Fruit fly (Drosophila melanogaster) whole organism, embryonic: ENCODE data around the gene CG5435.

Experiments used
- Aef1 ChIP-seq: fragments of 200-800 bp; sonication (Bioruptor generic); IDR thresholded peaks from 3 replicates; pipeline ENCODE4 v1.3.6; 2022; ENCODE audit warnings: missing biosample characterization, missing genetic modification characterization
- B-H1 ChIP-seq: fragments of 200-800 bp; sonication (Bioruptor generic); IDR thresholded peaks from 3 replicates; pipeline ENCODE4 v1.3.6; 2022; ENCODE audit warnings: missing biosample characterization, missing genetic modification characterization
- Bgb ChIP-seq: fragments of 200-800 bp; sonication (Bioruptor generic); IDR thresholded peaks from 2 replicates; pipeline ENCODE4 v1.3.6; 2022; ENCODE audit warnings: missing biosample characterization, missing genetic modification characterization; ENCODE audit not compliant: partially characterized antibody
- CG10543 ChIP-seq: fragments of 200-800 bp; sonication (Bioruptor generic); optimal IDR thresholded peaks from 3 replicates; lab custom pipeline; 2017; ENCODE audit warnings: missing biosample characterization, mild to moderate bottlenecking, missing genetic modification characterization, moderate library complexity
- CG10654 ChIP-seq: fragments of 200-800 bp; sonication (Bioruptor generic); optimal IDR thresholded peaks from 2 replicates; lab custom pipeline; 2016; ENCODE audit warnings: missing biosample characterization, missing genetic modification characterization
- CG12769 ChIP-seq: fragments of 200-800 bp; sonication (Bioruptor generic); optimal IDR thresholded peaks from 2 replicates; lab custom pipeline; 2019; ENCODE audit warnings: missing biosample characterization, mild to moderate bottlenecking, missing genetic modification characterization, moderate library complexity
- CG15269 ChIP-seq: fragments of 200-800 bp; sonication (Bioruptor generic); optimal IDR thresholded peaks from 2 replicates; lab custom pipeline; 2018; ENCODE audit warnings: missing biosample characterization, mild to moderate bottlenecking, missing genetic modification characterization, moderate library complexity
- CG15479 ChIP-seq: fragments of 200-800 bp; sonication (Bioruptor generic); optimal IDR thresholded peaks from 3 replicates; lab custom pipeline; 2019; ENCODE audit warnings: missing biosample characterization, mild to moderate bottlenecking, missing genetic modification characterization, moderate library complexity
- CG1647 ChIP-seq: fragments of 200-800 bp; sonication (Bioruptor generic); optimal IDR thresholded peaks from 3 replicates; lab custom pipeline; 2016; ENCODE audit warnings: missing biosample characterization, missing genetic modification characterization
- CG17385 ChIP-seq: fragments of 200-800 bp; sonication (Bioruptor generic); optimal IDR thresholded peaks from 3 replicates; lab custom pipeline; 2018; ENCODE audit warnings: missing biosample characterization, mild to moderate bottlenecking, missing genetic modification characterization
- CG17612 ChIP-seq: fragments of 200-800 bp; sonication (Bioruptor generic); IDR thresholded peaks from 2 replicates; pipeline ENCODE4 v1.3.6; 2022; ENCODE audit warnings: missing biosample characterization, missing genetic modification characterization
- CG17912 ChIP-seq: fragments of 200-800 bp; sonication (Bioruptor generic); optimal IDR thresholded peaks from 2 replicates; lab custom pipeline; 2018; ENCODE audit warnings: missing biosample characterization, mild to moderate bottlenecking, missing genetic modification characterization
- CG18599 ChIP-seq: fragments of 200-800 bp; sonication (Bioruptor generic); optimal IDR thresholded peaks from 3 replicates; lab custom pipeline; 2017; ENCODE audit warnings: missing biosample characterization, missing genetic modification characterization, mild to moderate bottlenecking, moderate library complexity, missing genetic modification reagents
- CG2712 ChIP-seq: fragments of 200-800 bp; optimal IDR thresholded peaks from 3 replicates; lab custom pipeline; 2019; ENCODE audit warnings: missing biosample characterization, mild to moderate bottlenecking, missing genetic modification characterization, moderate library complexity
- CG2875 ChIP-seq: fragments of 200-800 bp; sonication (Bioruptor generic); optimal IDR thresholded peaks from 2 replicates; lab custom pipeline; 2017; ENCODE audit warnings: missing biosample characterization, mild to moderate bottlenecking, missing genetic modification characterization, missing genetic modification reagents
- CG4360 ChIP-seq: fragments of 200-800 bp; sonication (Bioruptor generic); IDR thresholded peaks from 2 replicates; pipeline ENCODE4 v1.3.6; 2022; ENCODE audit warnings: missing biosample characterization, missing genetic modification characterization
- CG6175 ChIP-seq: fragments of 200-800 bp; sonication (Bioruptor generic); IDR thresholded peaks from 3 replicates; pipeline ENCODE4 v1.3.6; 2022; ENCODE audit warnings: missing biosample characterization, missing genetic modification characterization
- CG6854 ChIP-seq: fragments of 200-800 bp; sonication (Bioruptor generic); optimal IDR thresholded peaks from 3 replicates; lab custom pipeline; 2017; ENCODE audit warnings: missing biosample characterization, mild to moderate bottlenecking, missing genetic modification characterization
- CG7786 ChIP-seq: fragments of 200-800 bp; sonication (Bioruptor generic); optimal IDR thresholded peaks from 2 replicates; lab custom pipeline; 2016; ENCODE audit warnings: missing biosample characterization, missing genetic modification characterization
- CG7963 ChIP-seq: fragments of 200-800 bp; sonication (Bioruptor generic); IDR thresholded peaks from 3 replicates; pipeline ENCODE4 v1.3.6; 2022; ENCODE audit warnings: missing biosample characterization, missing genetic modification characterization; ENCODE audit not compliant: partially characterized antibody
- CrebB ChIP-seq: fragments of 200-800 bp; sonication (Bioruptor generic); optimal IDR thresholded peaks from 3 replicates; lab custom pipeline; 2018; ENCODE audit warnings: missing biosample characterization, mild to moderate bottlenecking, missing genetic modification characterization
- D19A ChIP-seq: fragments of 200-800 bp; optimal IDR thresholded peaks from 3 replicates; lab custom pipeline; 2019; ENCODE audit warnings: missing biosample characterization, mild to moderate bottlenecking, missing genetic modification characterization, moderate library complexity
- Ets97D ChIP-seq: fragments of 200-800 bp; sonication (Bioruptor generic); optimal IDR thresholded peaks from 3 replicates; lab custom pipeline; 2016; ENCODE audit warnings: missing biosample characterization, missing genetic modification characterization
- GATAe ChIP-seq: fragments of 200-800 bp; sonication (Bioruptor generic); conservative IDR thresholded peaks from 2 replicates; pipeline ENCODE4 v1.3.6; 2022; ENCODE audit warnings: missing biosample characterization, missing genetic modification characterization
- HLH3B ChIP-seq: fragments of 200-800 bp; sonication (Bioruptor generic); IDR thresholded peaks from 2 replicates; pipeline ENCODE4 v1.3.6; 2022; ENCODE audit warnings: missing biosample characterization, missing genetic modification characterization
- Hr3 ChIP-seq: fragments of 200-800 bp; sonication (Bioruptor generic); optimal IDR thresholded peaks from 3 replicates; lab custom pipeline; 2016; ENCODE audit warnings: missing biosample characterization, missing genetic modification characterization
- Mes4 ChIP-seq: fragments of 200-800 bp; sonication (Bioruptor generic); optimal IDR thresholded peaks from 2 replicates; lab custom pipeline; 2016; ENCODE audit warnings: missing biosample characterization, missing genetic modification characterization
- Nf-YC ChIP-seq: fragments of 200-800 bp; optimal IDR thresholded peaks from 3 replicates; lab custom pipeline; 2019; ENCODE audit warnings: missing biosample characterization, mild to moderate bottlenecking, missing genetic modification characterization, moderate library complexity
- NfI ChIP-seq: fragments of 200-800 bp; sonication (Bioruptor generic); optimal IDR thresholded peaks from 3 replicates; lab custom pipeline; 2018; ENCODE audit warnings: missing biosample characterization, mild to moderate bottlenecking, missing genetic modification characterization, moderate library complexity
- Pdp1 ChIP-seq, 2 experiments: fragments of 200-800 bp; sonication (Bioruptor generic); optimal IDR thresholded peaks; 3 replicates each; lab custom pipeline; 2016; ENCODE audit warnings: missing biosample characterization in 2 of 2, missing genetic modification characterization in 2 of 2, mild to moderate bottlenecking in 1 of 2, moderate library complexity in 1 of 2
- Ravus ChIP-seq: fragments of 200-800 bp; sonication (Bioruptor generic); IDR thresholded peaks from 2 replicates; pipeline ENCODE4 v1.3.6; 2022; ENCODE audit warnings: missing biosample characterization, missing genetic modification characterization
- Scr ChIP-seq: fragments of 200-800 bp; sonication (Bioruptor generic); IDR thresholded peaks from 2 replicates; pipeline ENCODE4 v1.3.6; 2022; ENCODE audit warnings: missing biosample characterization, missing genetic modification characterization; ENCODE audit not compliant: partially characterized antibody
- Tbp ChIP-seq: fragments of >200 bp; optimal IDR thresholded peaks from 2 replicates; lab custom pipeline; 2018; ENCODE audit warnings: missing biosample characterization, missing genetic modification characterization
- chinmo ChIP-seq: fragments of 200-800 bp; sonication (Bioruptor generic); IDR thresholded peaks from 4 replicates; pipeline ENCODE4 v1.3.6; 2022; ENCODE audit warnings: missing biosample characterization, missing genetic modification characterization; ENCODE audit not compliant: partially characterized antibody
- corto ChIP-seq: fragments of 200-800 bp; sonication (Bioruptor generic); optimal IDR thresholded peaks from 2 replicates; lab custom pipeline; 2016; ENCODE audit warnings: missing biosample characterization, mild to moderate bottlenecking, missing genetic modification characterization, moderate library complexity
- crol ChIP-seq: fragments of 200-800 bp; sonication (Bioruptor generic); IDR thresholded peaks from 2 replicates; pipeline ENCODE4 v1.3.6; 2022; ENCODE audit warnings: missing biosample characterization, missing genetic modification characterization
- dysf ChIP-seq: fragments of 200-800 bp; sonication (Bioruptor generic); IDR thresholded peaks from 3 replicates; pipeline ENCODE4 v1.3.6; 2022; ENCODE audit warnings: missing biosample characterization, missing genetic modification characterization
- grn ChIP-seq: fragments of 200-800 bp; sonication (Bioruptor generic); optimal IDR thresholded peaks from 3 replicates; lab custom pipeline; 2017; ENCODE audit warnings: missing biosample characterization, missing genetic modification characterization
- gsb-n ChIP-seq: fragments of 200-800 bp; sonication (Bioruptor generic); optimal IDR thresholded peaks from 3 replicates; lab custom pipeline; 2018; ENCODE audit warnings: missing biosample characterization, mild to moderate bottlenecking, missing genetic modification characterization
- ind ChIP-seq: fragments of 200-800 bp; sonication (Bioruptor generic); optimal IDR thresholded peaks from 3 replicates; lab custom pipeline; 2016; ENCODE audit warnings: missing biosample characterization, missing genetic modification characterization
- ken ChIP-seq: fragments of 200-800 bp; sonication (Bioruptor generic); IDR thresholded peaks from 3 replicates; pipeline ENCODE4 v1.3.6; 2022; ENCODE audit warnings: missing biosample characterization, missing genetic modification characterization
- lab ChIP-seq: fragments of 200-800 bp; sonication (Bioruptor generic); optimal IDR thresholded peaks from 3 replicates; lab custom pipeline; 2017; ENCODE audit warnings: missing biosample characterization, missing genetic modification characterization, mild to moderate bottlenecking, moderate library complexity, missing genetic modification reagents
- mam ChIP-seq: fragments of 200-800 bp; sonication (Bioruptor generic); optimal IDR thresholded peaks from 3 replicates; lab custom pipeline; 2016; ENCODE audit warnings: missing biosample characterization, missing genetic modification characterization
- mirr ChIP-seq: fragments of 200-800 bp; sonication (Bioruptor generic); optimal IDR thresholded peaks from 3 replicates; lab custom pipeline; 2018; ENCODE audit warnings: missing biosample characterization, mild to moderate bottlenecking, missing genetic modification characterization
- pfk ChIP-seq: fragments of 200-800 bp; sonication (Bioruptor generic); optimal IDR thresholded peaks from 2 replicates; lab custom pipeline; 2018; ENCODE audit warnings: missing biosample characterization, mild to moderate bottlenecking, missing genetic modification characterization, moderate library complexity
- pzg ChIP-seq: fragments of 200-800 bp; sonication (Bioruptor generic); optimal IDR thresholded peaks from 3 replicates; lab custom pipeline; 2018; ENCODE audit warnings: missing biosample characterization, mild to moderate bottlenecking, missing genetic modification characterization, moderate library complexity
- sd ChIP-seq: fragments of 200-800 bp; sonication (Bioruptor generic); optimal IDR thresholded peaks from 3 replicates; lab custom pipeline; 2018; ENCODE audit warnings: missing biosample characterization, mild to moderate bottlenecking, missing genetic modification characterization, moderate library complexity
- ssp ChIP-seq: fragments of 200-800 bp; sonication (Bioruptor generic); IDR thresholded peaks from 2 replicates; pipeline ENCODE4 v1.3.6; 2022; ENCODE audit warnings: missing biosample characterization, missing genetic modification characterization
- sug ChIP-seq: fragments of 200-800 bp; optimal IDR thresholded peaks from 2 replicates; lab custom pipeline; 2019; ENCODE audit warnings: missing biosample characterization, mild to moderate bottlenecking, missing genetic modification characterization, moderate library complexity
- tin ChIP-seq: fragments of 200-800 bp; sonication (Bioruptor generic); optimal IDR thresholded peaks from 3 replicates; lab custom pipeline; 2016; ENCODE audit warnings: missing biosample characterization, missing genetic modification characterization
- tna ChIP-seq: fragments of 200-800 bp; sonication (Bioruptor generic); IDR thresholded peaks from 2 replicates; pipeline ENCODE4 v1.3.6; 2022; ENCODE audit warnings: missing biosample characterization, missing genetic modification characterization; ENCODE audit not compliant: partially characterized antibody

The CG5435 gene

dm6 chr2L:12445743-12446142, 15.1 kb upstream of the CG5435 start, which contains the start of gene Oatp33Ea:
Gene Oatp33Ea, minus strand, starts transcription at chr2L:12445924.
- no peak for TF ChIP-seq ken (GFP tag; lab: Robert Waterston, UW)
- TF ChIP-seq Bgb (GFP tag; lab: Robert Waterston, UW), result peak; percentile 39; the same call in 1 of the 2 replicates
- TF ChIP-seq gsb-n (tag; lab: Kevin White, UChicago), result no peak
- no peak for TF ChIP-seq D19A (tag; lab: Kevin White, UChicago)
- no peak for TF ChIP-seq Ravus (GFP tag; lab: Robert Waterston, UW)
- no peak for TF ChIP-seq sd (tag; lab: Kevin White, UChicago)
- no peak for TF ChIP-seq Hr3 (GFP tag; lab: Kevin White, UChicago)
- TF ChIP-seq CG6854 (GFP tag; lab: Kevin White, UChicago), result no peak
- no peak for TF ChIP-seq pzg (GFP tag; lab: Kevin White, UChicago)
- peak; percentile 59 for TF ChIP-seq CG10543 (GFP tag; lab: Kevin White, UChicago)
- TF ChIP-seq CG7786 (GFP tag; lab: Kevin White, UChicago), result no peak
- TF ChIP-seq sug (tag; lab: Kevin White, UChicago), result peak; percentile 73
- no peak for TF ChIP-seq HLH3B (GFP tag; lab: Robert Waterston, UW)
- TF ChIP-seq CG7963 (GFP tag; lab: Robert Waterston, UW), result no peak
- TF ChIP-seq CG12769 (tag; lab: Kevin White, UChicago), result peak; percentile 58
- peak; percentile 80 for TF ChIP-seq mirr (GFP tag; lab: Kevin White, UChicago)
- no peak for TF ChIP-seq Scr (GFP tag; lab: Robert Waterston, UW)
- no peak for TF ChIP-seq crol (GFP tag; lab: Robert Waterston, UW)
- no peak for TF ChIP-seq CG17912 (GFP tag; lab: Kevin White, UChicago)
- TF ChIP-seq ind (GFP tag; lab: Kevin White, UChicago), result no peak
- TF ChIP-seq CG1647, result no peak
- no peak for TF ChIP-seq CG2712 (tag; lab: Kevin White, UChicago)
- peak; percentile 9 for TF ChIP-seq Nf-YC (tag; lab: Kevin White, UChicago)
- peak; percentile 50; the same call in 1 of the 3 replicates for TF ChIP-seq CG6175 (GFP tag; lab: Robert Waterston, UW)
- no peak for TF ChIP-seq dysf (GFP tag; lab: Robert Waterston, UW)
- no peak for TF ChIP-seq CG4360
- TF ChIP-seq Pdp1 (GFP tag; optimal IDR thresholded peaks at IDR 0.05; lab: Kevin White, UChicago), result no peak
- TF ChIP-seq corto (GFP tag; lab: Kevin White, UChicago), result no peak
- no peak for TF ChIP-seq Ets97D (GFP tag; lab: Kevin White, UChicago)
- TF ChIP-seq pfk, result peak; percentile 78
- TF ChIP-seq CG17612, result no peak
- 0 out of 4 replicates have a peak, but pooled peaks have one; percentile 34 for TF ChIP-seq chinmo
- no peak for TF ChIP-seq Mes4 (GFP tag; lab: Kevin White, UChicago)
- no peak for TF ChIP-seq CG15479 (GFP tag; lab: Kevin White, UChicago)
- TF ChIP-seq CrebB (tag; lab: Kevin White, UChicago), result no peak
- no peak for TF ChIP-seq tin (GFP tag; lab: Kevin White, UChicago)
- TF ChIP-seq CG2875 (GFP tag; lab: Kevin White, UChicago), result no peak
- no peak for TF ChIP-seq CG15269 (tag; lab: Kevin White, UChicago)
- TF ChIP-seq Aef1 (GFP tag; lab: Robert Waterston, UW), result no peak
- TF ChIP-seq NfI, result no peak
- peak; percentile 43 for TF ChIP-seq lab (GFP tag; lab: Kevin White, UChicago)
- no peak for TF ChIP-seq mam (GFP tag; lab: Kevin White, UChicago)
- peak; percentile 95 for TF ChIP-seq grn
- no peak for TF ChIP-seq CG10654 (GFP tag; lab: Kevin White, UChicago)
- TF ChIP-seq ssp (GFP tag; lab: Robert Waterston, UW), result no peak
- no peak for TF ChIP-seq B-H1 (GFP tag; lab: Robert Waterston, UW)
- TF ChIP-seq Tbp (GFP tag; lab: Kevin White, UChicago), result no peak
- peak; percentile 81 for TF ChIP-seq GATAe (GFP tag; lab: Robert Waterston, UW)
- TF ChIP-seq CG18599, result peak; percentile 33
- TF ChIP-seq CG17385 (GFP tag; lab: Kevin White, UChicago), result no peak
- TF ChIP-seq tna (GFP tag; lab: Robert Waterston, UW), result no peak
